Fruit fly (Drosophila melanogaster) whole organism, wandering third instar larva: ENCODE data around the gene CG45064.
A peak's percentile ranks its signal among the peaks of the same experiment; 100 is the strongest.

Experiments
- Abd-B ChIP-seq: fragments of >200 bp; optimal IDR thresholded peaks from 2 replicates; lab custom pipeline; 2017; ENCODE audit warnings: missing biosample characterization, missing genetic modification characterization
- Hr83 ChIP-seq: fragments of 200-300 bp; sonication (Bioruptor generic); optimal IDR thresholded peaks from 2 replicates; lab custom pipeline; 2016; ENCODE audit warnings: missing biosample characterization, mild to moderate bottlenecking, missing genetic modification characterization, moderate library complexity; ENCODE audit not compliant: poor library complexity, severe bottlenecking
- Jra ChIP-seq: sonication (Bioruptor generic); optimal IDR thresholded peaks from 2 replicates; lab custom pipeline; 2016; ENCODE audit warnings: missing biosample characterization, missing genetic modification characterization
- N ChIP-seq: fragments of >200 bp; optimal IDR thresholded peaks from 2 replicates; lab custom pipeline; 2018; ENCODE audit warnings: missing biosample characterization, missing external identifiers, missing genetic modification characterization
- foxo ChIP-seq, 2 experiments: fragments of 200-800 bp; sonication (Bioruptor generic); optimal IDR thresholded peaks; 2 replicates in 1 of 2; 3 replicates in 1 of 2; lab custom pipeline; 2016 to 2017; ENCODE audit warnings: missing biosample characterization in 2 of 2, missing genetic modification characterization in 2 of 2
- fru ChIP-seq: fragments of 200-800 bp; sonication (Bioruptor generic); optimal IDR thresholded peaks from 3 replicates; lab custom pipeline; 2016; ENCODE audit warnings: missing biosample characterization, mild to moderate bottlenecking, missing genetic modification characterization
- h ChIP-seq: fragments of 200-800 bp; sonication (Bioruptor generic); optimal IDR thresholded peaks from 3 replicates; lab custom pipeline; 2016; ENCODE audit warnings: missing biosample characterization, mild to moderate bottlenecking, missing genetic modification characterization
- psq ChIP-seq: fragments of 200-800 bp; sonication (Bioruptor generic); optimal IDR thresholded peaks from 3 replicates; lab custom pipeline; 2017; ENCODE audit warnings: missing biosample characterization, mild to moderate bottlenecking, missing genetic modification characterization, moderate library complexity
- rgr ChIP-seq: fragments of 200-800 bp; sonication (Bioruptor generic); optimal IDR thresholded peaks from 3 replicates; lab custom pipeline; 2016; ENCODE audit warnings: missing biosample characterization, mild to moderate bottlenecking, missing genetic modification characterization
- usp ChIP-seq: fragments of >200 bp; optimal IDR thresholded peaks from 2 replicates; lab custom pipeline; 2017; ENCODE audit warnings: missing biosample characterization, missing genetic modification characterization
- woc ChIP-seq: sonication (Bioruptor generic); optimal IDR thresholded peaks from 2 replicates; lab custom pipeline; 2016; ENCODE audit warnings: missing biosample characterization, mild to moderate bottlenecking, missing genetic modification characterization

The CG45064 gene

dm6 chrX:14825922-14826617, 56.3 kb downstream of the CG45064 start, which contains the start of gene rut:
TSS of gene rut (minus strand) at chrX:14826073.
- TF ChIP-seq fru (peak; percentile 11), rgr (GFP tag; lab: Kevin White, UChicago) (peak; percentile 20), Hr83 (GFP tag; lab: Kevin White, UChicago) (peak; percentile 67), Abd-B (no peak), foxo (GFP tag; optimal IDR thresholded peaks at IDR 0.05; lab: Kevin White, UChicago) (peak in 1 of 2 experiments; percentile 5), N (no peak), Jra (peak; percentile 42), psq (GFP tag; lab: Kevin White, UChicago) (no peak), h (peak; percentile 35), woc (peak; percentile 82)
- TF ChIP-seq, all 38 proteins: peak for 7

dm6 chrX:14825470-14825787, 57.0 kb downstream of the CG45064 start:
- TF ChIP-seq usp (GFP tag; lab: Kevin White, UChicago) (no peak), psq (GFP tag; lab: Kevin White, UChicago) (peak; percentile 63)
